Worm (Caenorhabditis elegans) whole organism, L2 larva: ENCODE results near the gene lbp-9.

Experiments
- R02D3.7 ChIP-seq: fragments of 150-350 bp; optimal IDR thresholded peaks from 2 replicates; lab custom pipeline; 2014; ENCODE audit warnings: missing biosample characterization, missing genetic modification characterization
- ama-1 ChIP-seq: fragments of 150-350 bp; optimal IDR thresholded peaks from 2 replicates; lab custom pipeline; 2018; ENCODE audit warnings: inconsistent platforms
- dmd-4 ChIP-seq: sonication (generic microtip); optimal IDR thresholded peaks from 2 replicates; lab custom pipeline; 2017; ENCODE audit warnings: missing biosample characterization, missing genetic modification characterization
- elt-1 ChIP-seq: fragments of 150-350 bp; optimal IDR thresholded peaks from 2 replicates; lab custom pipeline; 2014; ENCODE audit warnings: missing biosample characterization, missing genetic modification characterization
- elt-3 ChIP-seq: sonication (generic microtip); optimal IDR thresholded peaks from 2 replicates; lab custom pipeline; 2017; ENCODE audit warnings: missing biosample characterization, missing genetic modification characterization
- lin-13 ChIP-seq: fragments of 150-350 bp; optimal IDR thresholded peaks from 2 replicates; lab custom pipeline; 2014; ENCODE audit warnings: missing biosample characterization, missing genetic modification reagents, missing genetic modification characterization
- lin-39 ChIP-seq: fragments of 150-350 bp; optimal IDR thresholded peaks from 2 replicates; lab custom pipeline; 2014; ENCODE audit warnings: missing biosample characterization, missing genetic modification reagents, missing genetic modification characterization
- lsy-2 ChIP-seq, 2 experiments: fragments of 150-350 bp in 1 of 2; sonication (generic microtip) in 1 of 2; optimal IDR thresholded peaks; 2 replicates each; lab custom pipeline; 2014 to 2017; ENCODE audit warnings: missing biosample characterization in 2 of 2, missing genetic modification characterization in 2 of 2
- nhr-237 ChIP-seq: fragments of 150-350 bp; optimal IDR thresholded peaks from 2 replicates; lab custom pipeline; 2014; ENCODE audit warnings: missing biosample characterization, missing genetic modification characterization
- unc-39 ChIP-seq: fragments of 150-350 bp; optimal IDR thresholded peaks from 2 replicates; lab custom pipeline; 2014; ENCODE audit warnings: missing biosample characterization, missing genetic modification characterization
- unc-55 ChIP-seq: fragments of 150-350 bp; sonication (generic microtip); optimal IDR thresholded peaks from 3 replicates; lab custom pipeline; 2014; ENCODE audit warnings: missing biosample characterization, missing genetic modification reagents, missing genetic modification characterization
- ztf-11 ChIP-seq: sonication (generic microtip); optimal IDR thresholded peaks from 2 replicates; lab custom pipeline; 2017; ENCODE audit warnings: missing biosample characterization, missing genetic modification characterization
- ztf-4 ChIP-seq: fragments of 150-350 bp; optimal IDR thresholded peaks from 2 replicates; lab custom pipeline; 2014; ENCODE audit warnings: missing biosample characterization, missing genetic modification characterization

DNA sequence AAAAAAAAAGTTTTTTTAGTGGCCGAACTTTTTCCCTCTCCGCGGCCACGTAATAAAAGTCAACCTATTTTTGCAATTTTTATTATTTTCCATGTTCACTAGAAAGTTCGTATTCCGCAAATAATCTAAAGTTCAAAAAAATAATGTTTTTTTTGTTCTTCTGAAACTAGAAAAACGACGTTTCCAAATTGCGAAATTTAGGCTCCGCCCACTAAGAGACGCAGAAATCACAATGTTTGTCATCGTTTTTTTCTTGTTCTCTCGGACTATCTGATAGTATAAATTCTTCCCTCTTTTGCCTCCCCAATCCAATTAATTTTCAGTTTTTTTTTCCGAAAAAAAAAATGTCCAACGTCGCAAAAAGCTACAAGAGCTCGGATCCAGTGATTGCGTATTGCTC, 10.9 kb upstream of the lbp-9 start, which contains the start of gene comt-3:
- no peak for TF ChIP-seq elt-3 (tag; lab: Kevin White, UChicago)
- TF ChIP-seq ama-1 = no peak
- no peak for TF ChIP-seq elt-1
- TF ChIP-seq ztf-4 (tag; lab: Kevin White, UChicago) = no peak
- no peak for TF ChIP-seq R02D3.7
- TF ChIP-seq lin-13 (GFP tag; lab: Kevin White, UChicago) = no peak
- TF ChIP-seq nhr-237 (tag; lab: Kevin White, UChicago) = no peak
- TF ChIP-seq lsy-2 (tag; optimal IDR thresholded peaks at IDR 0.05; lab: Kevin White, UChicago) = no peak
- TF ChIP-seq ztf-11 (tag; lab: Kevin White, UChicago) = no peak
- TF ChIP-seq lin-39 = no peak
- peak; percentile 41 for TF ChIP-seq unc-55
- TF ChIP-seq dmd-4 (tag; lab: Kevin White, UChicago) = no peak
- TF ChIP-seq unc-39 (tag; lab: Kevin White, UChicago) = no peak
